Worm (Caenorhabditis elegans) whole organism, L4 larva: ENCODE data around the gene dpl-1.

Source experiments
- F44E2.7 ChIP-seq: fragments of 200-800 bp; sonication (Bioruptor generic); IDR thresholded peaks from 2 replicates; pipeline ENCODE4 v2.1.2; 2022; ENCODE audit warnings: missing genetic modification characterization, missing compliant biosample characterization
- T26A8.4 ChIP-seq: fragments of 200-800 bp; sonication (Bioruptor generic); IDR thresholded peaks from 2 replicates; pipeline ENCODE4 v1.3.6; 2022; ENCODE audit warnings: missing genetic modification characterization, missing compliant biosample characterization
- ZK546.5 ChIP-seq, 2 experiments: sonication (generic microtip); optimal IDR thresholded peaks; 2 replicates each; lab custom pipeline; 2017; ENCODE audit warnings: missing biosample characterization in 2 of 2, missing genetic modification characterization in 2 of 2
- aha-1 ChIP-seq: fragments of 150-350 bp; peaks from one replicate; lab custom pipeline; 2014; ENCODE audit warnings: missing biosample characterization, missing genetic modification characterization
- arid-1 ChIP-seq: fragments of 200-800 bp; sonication (Bioruptor generic); conservative IDR thresholded peaks from 2 replicates; pipeline ENCODE4 v1.3.6; 2022; ENCODE audit warnings: missing genetic modification reagents, missing genetic modification characterization, missing compliant biosample characterization
- daf-19 ChIP-seq: fragments of 200-800 bp; sonication (Bioruptor generic); conservative IDR thresholded peaks from 2 replicates; pipeline ENCODE4 v1.3.6; 2022; ENCODE audit warnings: missing genetic modification characterization, missing compliant biosample characterization
- dpl-1 ChIP-seq: fragments of 150-350 bp; optimal IDR thresholded peaks from 2 replicates; lab custom pipeline; 2014; ENCODE audit warnings: missing biosample characterization, missing genetic modification reagents, missing genetic modification characterization
- duxl-1 ChIP-seq: sonication (generic microtip); optimal IDR thresholded peaks from 2 replicates; lab custom pipeline; 2016; ENCODE audit warnings: mild to moderate bottlenecking, missing genetic modification characterization, moderate library complexity, missing compliant biosample characterization; ENCODE audit not compliant: poor library complexity
- dve-1 ChIP-seq: sonication (generic microtip); optimal IDR thresholded peaks from 2 replicates; lab custom pipeline; 2017; ENCODE audit warnings: antibody characterized with exemption, mild to moderate bottlenecking, missing genetic modification characterization, missing compliant biosample characterization; ENCODE audit not compliant: insufficient read depth
- egl-43 ChIP-seq: fragments of 200-800 bp; sonication (Bioruptor generic); IDR thresholded peaks from 2 replicates; pipeline ENCODE4 v1.3.6; 2022; ENCODE audit warnings: missing genetic modification reagents, missing genetic modification characterization, missing compliant biosample characterization
- fos-1 ChIP-seq: fragments of 150-350 bp; optimal IDR thresholded peaks from 2 replicates; lab custom pipeline; 2014; ENCODE audit warnings: missing biosample characterization, missing genetic modification characterization
- hmg-1.1 ChIP-seq: fragments of 200-800 bp; sonication (Bioruptor generic); IDR thresholded peaks from 2 replicates; pipeline ENCODE4 v1.3.6; 2022; ENCODE audit warnings: missing genetic modification reagents, missing genetic modification characterization, missing compliant biosample characterization
- madf-5 ChIP-seq, 2 experiments: fragments of 200-800 bp; sonication (Bioruptor generic); IDR thresholded peaks; 2 replicates each; pipeline ENCODE4 v1.3.6; 2022; ENCODE audit warnings: missing compliant biosample characterization in 2 of 2, missing genetic modification characterization in 2 of 2
- mdl-1 ChIP-seq, 2 experiments: fragments of 150-350 bp in 1 of 2; sonication (generic microtip) in 1 of 2; optimal IDR thresholded peaks; 2 replicates each; lab custom pipeline; 2014 to 2017; ENCODE audit warnings: missing biosample characterization in 2 of 2, missing genetic modification characterization in 2 of 2
- mep-1 ChIP-seq: fragments of 150-350 bp; sonication (generic microtip); optimal IDR thresholded peaks from 3 replicates; lab custom pipeline; 2014; ENCODE audit warnings: missing biosample characterization, missing genetic modification characterization
- mxl-2 ChIP-seq: fragments of 200-800 bp; sonication (Bioruptor generic); conservative IDR thresholded peaks from 2 replicates; pipeline ENCODE4 v1.3.6; 2022; ENCODE audit warnings: missing genetic modification reagents, missing genetic modification characterization, missing compliant biosample characterization
- nhr-111 ChIP-seq: fragments of 200-800 bp; sonication (Bioruptor generic); optimal IDR thresholded peaks from 2 replicates; lab custom pipeline; 2018; ENCODE audit warnings: mild to moderate bottlenecking, missing genetic modification characterization, missing compliant biosample characterization
- nhr-25 ChIP-seq: sonication (generic microtip); optimal IDR thresholded peaks from 2 replicates; lab custom pipeline; 2017; ENCODE audit warnings: missing genetic modification characterization, mild to moderate bottlenecking, missing compliant biosample characterization, antibody characterized with exemption, moderate library complexity, borderline replicate concordance; ENCODE audit not compliant: insufficient read depth
- nhr-28 ChIP-seq: fragments of 150-350 bp; optimal IDR thresholded peaks from 2 replicates; lab custom pipeline; 2014; ENCODE audit warnings: missing biosample characterization, missing genetic modification characterization
- nhr-42 ChIP-seq: fragments of 200-800 bp; sonication (Bioruptor generic); IDR thresholded peaks from 2 replicates; pipeline ENCODE4 v1.3.6; 2022; ENCODE audit warnings: missing genetic modification characterization, missing compliant biosample characterization
- nhr-6 ChIP-seq: fragments of 150-350 bp; optimal IDR thresholded peaks from 2 replicates; lab custom pipeline; 2014; ENCODE audit warnings: missing biosample characterization, missing genetic modification characterization
- nhr-77 ChIP-seq: fragments of 150-350 bp; optimal IDR thresholded peaks from 2 replicates; lab custom pipeline; 2014; ENCODE audit warnings: missing biosample characterization, missing genetic modification characterization
- sdz-12 ChIP-seq: fragments of 200-800 bp; sonication (Bioruptor generic); optimal IDR thresholded peaks from 2 replicates; lab custom pipeline; 2018; ENCODE audit warnings: mild to moderate bottlenecking, missing genetic modification characterization, missing compliant biosample characterization
- snpc-1.2 ChIP-seq: fragments of 200-800 bp; sonication (Bioruptor generic); IDR thresholded peaks from 2 replicates; pipeline ENCODE4 v1.3.6; 2022; ENCODE audit warnings: missing genetic modification reagents, missing genetic modification characterization, missing compliant biosample characterization
- unc-62 ChIP-seq, 3 experiments: fragments of 150-350 bp in 1 of 3; sonication (generic microtip); optimal IDR thresholded peaks in 2 of 3; peaks in 1 of 3; 1 replicate in 1 of 3; 2 replicates in 2 of 3; lab custom pipeline; 2014 to 2017; ENCODE audit warnings: missing biosample characterization in 3 of 3, missing genetic modification characterization in 3 of 3, missing genetic modification reagents in 3 of 3, missing genotype in 1 of 3
- vab-7 ChIP-seq: fragments of 200-800 bp; sonication (Bioruptor generic); IDR thresholded peaks from 2 replicates; pipeline ENCODE4 v1.3.6; 2022; ENCODE audit warnings: missing genetic modification reagents, missing genetic modification characterization, missing compliant biosample characterization

The dpl-1 gene

ce11 chrII:9170048-9170447 lies 338 bp downstream of the dpl-1 start:
- TF ChIP-seq daf-19 (GFP tag; lab: Robert Waterston, UW) (no peak), nhr-42 (no peak), mdl-1 (tag; optimal IDR thresholded peaks at IDR 0.05; lab: Kevin White, UChicago) (no peak), hmg-1.1 (GFP tag; lab: Robert Waterston, UW) (no peak), T26A8.4 (GFP tag; lab: Robert Waterston, UW) (no peak), fos-1 (no peak), mep-1 (tag; lab: Kevin White, UChicago) (peak; percentile 15), egl-43 (GFP tag; lab: Robert Waterston, UW) (no peak), mxl-2 (GFP tag; lab: Robert Waterston, UW) (no peak), vab-7 (GFP tag; lab: Robert Waterston, UW) (no peak), nhr-77 (tag; lab: Kevin White, UChicago) (no peak), aha-1 (peak; percentile 98), nhr-6 (tag; lab: Kevin White, UChicago) (no peak)

DNA sequence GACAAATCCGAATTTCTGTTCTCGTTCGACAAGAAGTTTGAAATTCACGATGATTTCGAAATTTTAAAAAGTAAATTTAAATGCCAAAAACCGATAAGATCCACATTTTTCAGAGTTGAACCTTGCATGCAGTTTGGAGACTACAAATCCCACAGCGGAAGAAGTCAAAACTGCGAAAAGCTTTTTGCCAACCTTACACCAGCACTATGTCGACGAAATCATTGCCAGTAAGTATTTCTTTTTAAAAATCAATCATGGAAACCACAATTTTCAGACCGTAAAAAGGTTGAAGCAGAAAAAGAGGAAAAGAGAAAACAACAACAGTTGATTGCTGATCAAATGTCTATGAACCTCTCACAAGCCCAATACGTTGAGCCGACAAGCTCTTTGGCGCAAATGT lies 1.1 kb downstream of the dpl-1 start:
- TF ChIP-seq nhr-28 (tag; lab: Kevin White, UChicago) (no peak), aha-1 (peak; percentile 99), ZK546.5 (tag; optimal IDR thresholded peaks at IDR 0.05; lab: Kevin White, UChicago) (no peak), mep-1 (tag; lab: Kevin White, UChicago) (peak; percentile 15)

- no peak for TF ChIP-seq madf-5 (GFP tag; IDR thresholded peaks at IDR 0.05; lab: Robert Waterston, UW)
- no peak for TF ChIP-seq nhr-111 (GFP tag; lab: Kevin White, UChicago)
- TF ChIP-seq duxl-1 (tag; lab: Kevin White, UChicago): no peak
- peak; percentile 98 for TF ChIP-seq aha-1
- no peak for TF ChIP-seq dve-1
- TF ChIP-seq arid-1: no peak
- no peak for TF ChIP-seq egl-43 (GFP tag; lab: Robert Waterston, UW)
- peak in 1 of 2 experiments; percentile 89 for TF ChIP-seq unc-62 (GFP tag; optimal IDR thresholded peaks at IDR 0.05 in 1 of 2; lab: Kevin White, UChicago)
- TF ChIP-seq unc-62 (tag; optimal IDR thresholded peaks at IDR 0.05; lab: Kevin White, UChicago): no peak
- no peak for TF ChIP-seq fos-1
- TF ChIP-seq sdz-12 (GFP tag; lab: Kevin White, UChicago): no peak
- no peak for TF ChIP-seq mxl-2 (GFP tag; lab: Robert Waterston, UW)
- TF ChIP-seq nhr-42: no peak
Observed at ce11 chrII:9171466-9172187, 1.9 kb downstream of the dpl-1 start.

DNA sequence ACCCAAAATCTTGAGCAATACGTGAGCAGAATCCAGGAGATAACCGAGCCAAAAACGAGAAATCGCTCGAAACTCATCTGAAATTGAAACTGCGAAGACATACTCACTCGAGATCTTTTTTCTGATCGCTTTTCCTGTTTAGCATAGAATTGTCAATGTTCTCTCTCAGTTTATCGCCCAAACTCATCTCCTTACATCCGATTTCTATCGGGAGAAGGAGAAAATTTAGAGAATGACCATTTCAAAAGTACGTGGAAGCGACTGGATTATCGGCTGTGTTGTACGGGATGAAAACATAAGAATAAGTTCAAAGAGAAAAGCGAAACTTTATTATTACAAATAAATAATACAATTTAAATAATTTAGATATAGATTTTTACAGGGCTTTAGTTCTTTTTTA lies 3.1 kb downstream of the dpl-1 start, which contains the start of gene T23G7.2:
TSS of gene T23G7.2 (minus strand) at position 101 of the 400 bp plus-strand sequence.
- TF ChIP-seq F44E2.7 (GFP tag; lab: Robert Waterston, UW) (no peak), nhr-25 (no peak), unc-62 (GFP tag; optimal IDR thresholded peaks at IDR 0.05 in 1 of 2; lab: Kevin White, UChicago) (peak in 1 of 2 experiments; percentile 27), unc-62 (tag; optimal IDR thresholded peaks at IDR 0.05; lab: Kevin White, UChicago) (no peak), dpl-1 (GFP tag; lab: Kevin White, UChicago) (no peak)

- TF ChIP-seq unc-62 (GFP tag; optimal IDR thresholded peaks at IDR 0.05 in 1 of 2; lab: Kevin White, UChicago) (peak in 1 of 2 experiments; percentile 94), unc-62 (tag; optimal IDR thresholded peaks at IDR 0.05; lab: Kevin White, UChicago) (no peak), snpc-1.2 (GFP tag; lab: Robert Waterston, UW) (no peak)
- TF ChIP-seq, all 104 proteins: peak for 1
Observed at ce11 chrII:9173471-9173870, 3.8 kb downstream of the dpl-1 start.

DNA sequence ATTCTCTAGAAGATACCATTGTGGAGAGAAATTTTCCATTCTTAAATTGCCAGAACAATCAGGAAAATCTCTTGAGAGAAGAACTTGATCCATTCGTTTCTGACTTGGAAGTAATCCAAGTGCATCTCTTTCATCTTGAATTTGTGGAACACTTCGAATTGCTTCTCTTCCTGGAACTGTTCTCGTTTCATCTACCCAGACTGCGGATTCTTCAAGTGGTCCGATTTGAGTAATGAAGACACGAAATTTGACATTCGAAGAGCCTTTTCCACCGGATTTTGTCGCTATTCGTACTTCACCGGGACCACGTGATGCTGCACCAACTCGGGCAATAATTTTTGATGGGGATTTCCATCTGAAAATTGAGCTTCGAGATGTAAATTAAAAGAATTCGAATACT lies 6.8 kb downstream of the dpl-1 start:
- peak in 1 of 2 experiments; percentile 88 for TF ChIP-seq unc-62 (GFP tag; optimal IDR thresholded peaks at IDR 0.05 in 1 of 2; lab: Kevin White, UChicago)
- TF ChIP-seq unc-62 (tag; optimal IDR thresholded peaks at IDR 0.05; lab: Kevin White, UChicago): no peak
- no peak for TF ChIP-seq daf-19 (GFP tag; lab: Robert Waterston, UW)
